Fruit fly (Drosophila melanogaster): ENCODE results near the gene CG32686.

The CG32686 gene

dm6 chrX:10326346-10326830, 48.7 kb downstream of the CG32686 start, which contains the start of gene CG2909:
Gene CG2909, plus strand, starts transcription at chrX:10326464.
- TF ChIP-seq CG6163 (GFP tag; IDR thresholded peaks at IDR 0.05) (no peak), fkh (GFP tag; optimal IDR thresholded peaks at IDR 0.05) (peak; percentile 12)

dm6 chrX:10325567-10326345, 49.4 kb downstream of the CG32686 start, which contains the start of gene alpha-Man-Ia:
Gene alpha-Man-Ia, minus strand, starts transcription at chrX:10325958.
- no peak for TF ChIP-seq Hr38 (GFP tag; optimal IDR thresholded peaks at IDR 0.05)
- peak; percentile 6 for TF ChIP-seq lz (GFP tag; optimal IDR thresholded peaks at IDR 0.05)
- peak; percentile 13 for TF ChIP-seq Smox (GFP tag; optimal IDR thresholded peaks at IDR 0.05)
- peak; percentile 49 for TF ChIP-seq svp (GFP tag)
- TF ChIP-seq CG6808 (GFP tag; optimal IDR thresholded peaks at IDR 0.05): no peak
- no peak for TF ChIP-seq Sox15 (GFP tag; optimal IDR thresholded peaks at IDR 0.05)
- peak; percentile 25 for TF ChIP-seq net (GFP tag; optimal IDR thresholded peaks at IDR 0.05)
- no peak for TF ChIP-seq Ets21C (GFP tag; optimal IDR thresholded peaks at IDR 0.05)
- no peak for TF ChIP-seq CG3919 (GFP tag; optimal IDR thresholded peaks at IDR 0.05)
- peak; percentile 30 for TF ChIP-seq pdm3 (GFP tag; optimal IDR thresholded peaks at IDR 0.05)
- TF ChIP-seq topi (GFP tag; optimal IDR thresholded peaks at IDR 0.05): no peak
- no peak for TF ChIP-seq CG16779 (tag; optimal IDR thresholded peaks at IDR 0.05)
- no peak for TF ChIP-seq fd59A (GFP tag; optimal IDR thresholded peaks at IDR 0.05)
- TF ChIP-seq CG11294 (GFP tag; IDR thresholded peaks at IDR 0.05): no peak
- TF ChIP-seq CG11762 (GFP tag; optimal IDR thresholded peaks at IDR 0.05; ENCODE audit: insufficient read depth): no peak
- no peak for TF ChIP-seq CG8119 (GFP tag; IDR thresholded peaks at IDR 0.05)
- TF ChIP-seq Eip78C (GFP tag): peak; percentile 68
- peak; percentile 9 for TF ChIP-seq Eip75B (GFP tag; optimal IDR thresholded peaks at IDR 0.05)
- no peak for TF ChIP-seq Lpt (GFP tag; optimal IDR thresholded peaks at IDR 0.05)
- no peak for TF ChIP-seq CG34406 (GFP tag; optimal IDR thresholded peaks at IDR 0.05)
- TF ChIP-seq Gug (GFP tag; IDR thresholded peaks at IDR 0.05): no peak
- TF ChIP-seq Met (GFP tag; optimal IDR thresholded peaks at IDR 0.05): peak; percentile 5
- peak; percentile 19 for TF ChIP-seq CG3032 (tag; optimal IDR thresholded peaks at IDR 0.05)
- no peak for TF ChIP-seq CG8632 (GFP tag; optimal IDR thresholded peaks at IDR 0.05)
- TF ChIP-seq cyc (GFP tag; optimal IDR thresholded peaks at IDR 0.05): peak; percentile 25
- no peak for TF ChIP-seq CG7368 (GFP tag; optimal IDR thresholded peaks at IDR 0.05)
- no peak for TF ChIP-seq fkh (GFP tag; optimal IDR thresholded peaks at IDR 0.05)
- TF ChIP-seq eg (GFP tag; IDR thresholded peaks at IDR 0.05): no peak; the same call in 2 of the 3 replicates
- TF ChIP-seq CG1621 (tag; optimal IDR thresholded peaks at IDR 0.05): no peak
- TF ChIP-seq achi (GFP tag; optimal IDR thresholded peaks at IDR 0.05): peak; percentile 17
- TF ChIP-seq CG6792 (GFP tag; optimal IDR thresholded peaks at IDR 0.05): no peak
- TF ChIP-seq CG6163 (GFP tag; IDR thresholded peaks at IDR 0.05): peak; percentile 33; the same call in 2 of the 3 replicates
- peak; percentile 11 for TF ChIP-seq CG32006 (GFP tag; optimal IDR thresholded peaks at IDR 0.05)
- TF ChIP-seq CG8319 (GFP tag; optimal IDR thresholded peaks at IDR 0.05): no peak
- no peak for TF ChIP-seq esn (GFP tag; optimal IDR thresholded peaks at IDR 0.05)
- TF ChIP-seq spab (GFP tag; optimal IDR thresholded peaks at IDR 0.05): no peak
- no peak; the same call in 1 of the 2 replicates for TF ChIP-seq CG15336 (GFP tag; IDR thresholded peaks at IDR 0.05)
- TF ChIP-seq CG10669 (GFP tag; optimal IDR thresholded peaks at IDR 0.05): no peak
- peak; percentile 48 for TF ChIP-seq CG31627 (GFP tag; optimal IDR thresholded peaks at IDR 0.05)
- no peak for TF ChIP-seq Ets96B (tag; optimal IDR thresholded peaks at IDR 0.05)
- no peak for TF ChIP-seq CG9139 (GFP tag; optimal IDR thresholded peaks at IDR 0.05)
- TF ChIP-seq Hr4 (GFP tag; optimal IDR thresholded peaks at IDR 0.05): peak; percentile 34
- peak; percentile 16 for TF ChIP-seq Hr39 (GFP tag; optimal IDR thresholded peaks at IDR 0.05)
- TF ChIP-seq vri (GFP tag; optimal IDR thresholded peaks at IDR 0.05): no peak
- TF ChIP-seq dac (GFP tag; optimal IDR thresholded peaks at IDR 0.05): no peak
- TF ChIP-seq Blimp-1 (GFP tag; optimal IDR thresholded peaks at IDR 0.05): no peak
- no peak for TF ChIP-seq salr (GFP tag; optimal IDR thresholded peaks at IDR 0.05)
- TF ChIP-seq CG11902 (GFP tag; optimal IDR thresholded peaks at IDR 0.05): no peak
- peak; percentile 3 for TF ChIP-seq CG10631 (GFP tag; optimal IDR thresholded peaks at IDR 0.05)
